Worm (Caenorhabditis elegans): Measurements from ENCODE around the gene F32D8.7.

ce11 chrV:10889774-10890173, 8.5 kb upstream of the F32D8.7 start:
- TF ChIP-seq aly-1 (tag; optimal IDR thresholded peaks at IDR 0.05) (no peak), hmg-4 (GFP tag; optimal IDR thresholded peaks at IDR 0.05) (no peak), ama-1 (optimal IDR thresholded peaks at IDR 0.05) (no peak), flt-1 (GFP tag; IDR thresholded peaks at IDR 0.05) (no peak), ceh-36 (tag; optimal IDR thresholded peaks at IDR 0.05) (no peak), tra-4 (tag; optimal IDR thresholded peaks at IDR 0.05) (no peak), tbx-37 (GFP tag; conservative IDR thresholded peaks at IDR 0.05) (no peak), scrt-1 (GFP tag; IDR thresholded peaks at IDR 0.05) (no peak), pes-1 (GFP tag; IDR thresholded peaks at IDR 0.05) (no peak)
